Worm (Caenorhabditis elegans): ENCODE data around the gene F01D5.6.

- TF ChIP-seq ama-1 (optimal IDR thresholded peaks at IDR 0.05) = no peak
- TF ChIP-seq flt-1 (GFP tag; IDR thresholded peaks at IDR 0.05) = no peak
- no peak for TF ChIP-seq B0310.2 (tag; optimal IDR thresholded peaks at IDR 0.05)
- TF ChIP-seq ets-7 (tag; optimal IDR thresholded peaks at IDR 0.05) = no peak
- no peak for TF ChIP-seq scrt-1 (GFP tag; IDR thresholded peaks at IDR 0.05)
- no peak for TF ChIP-seq hmbx-1 (tag; optimal IDR thresholded peaks at IDR 0.05)
- TF ChIP-seq hnd-1 (tag; optimal IDR thresholded peaks at IDR 0.05) = no peak
- no peak for TF ChIP-seq F13C5.2 (tag; optimal IDR thresholded peaks at IDR 0.05)
- TF ChIP-seq pes-1 (GFP tag; IDR thresholded peaks at IDR 0.05) = no peak
- TF ChIP-seq hmg-4 (GFP tag; optimal IDR thresholded peaks at IDR 0.05) = no peak
- 0 out of 2 replicates have a peak, but pooled peaks have one; percentile 18 for TF ChIP-seq tbx-37 (GFP tag; conservative IDR thresholded peaks at IDR 0.05)
- TF ChIP-seq aly-1 (tag; optimal IDR thresholded peaks at IDR 0.05) = no peak
Observed at ce11 chrII:14038331-14038730, 32.0 kb downstream of the F01D5.6 start.

All from whole organism, early embryonic.